Fruit fly (Drosophila melanogaster): ENCODE data around the gene CG15025.
A peak's percentile ranks its signal among the peaks of the same experiment; 100 is the strongest.

Gene CG15025

DNA sequence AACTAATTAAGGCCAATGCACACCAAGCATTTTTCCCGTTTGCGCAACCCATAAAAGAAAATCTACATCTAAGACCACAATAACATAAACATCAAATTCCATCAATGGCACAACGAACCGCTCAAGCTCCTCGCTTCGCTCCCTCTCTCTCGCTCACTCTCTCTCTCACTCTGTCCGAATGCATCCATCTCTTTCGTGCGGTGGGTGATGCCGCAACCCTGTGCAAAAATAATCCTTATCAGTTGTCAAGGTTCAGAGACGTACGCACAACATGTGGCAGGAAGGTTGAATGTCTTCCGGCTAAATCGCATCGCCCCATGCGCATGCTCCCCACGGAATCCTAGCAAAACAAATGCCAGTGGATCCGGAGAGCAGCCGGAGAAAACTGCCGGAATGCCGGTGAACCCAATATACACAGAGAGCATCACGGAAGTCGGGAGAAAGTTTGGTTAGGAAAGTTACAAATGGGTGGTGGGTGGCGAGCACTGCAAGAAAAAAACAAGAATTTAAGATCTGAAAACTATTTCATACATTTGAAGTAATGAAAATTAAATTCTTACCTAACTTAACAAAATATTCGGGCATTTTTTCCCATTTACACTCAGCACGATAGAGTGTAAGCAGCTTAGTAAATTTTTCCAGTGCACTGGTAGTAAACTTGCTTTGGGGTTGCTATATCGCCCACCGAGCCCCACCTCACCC, 7.9 kb upstream of the CG15025 start (continued):
- TF ChIP-seq CG30020 (tag; optimal IDR thresholded peaks at IDR 0.05) (no peak), trem (tag; optimal IDR thresholded peaks at IDR 0.05) (peak; percentile 56), repo (GFP tag; optimal IDR thresholded peaks at IDR 0.05) (peak; percentile 87), ara (GFP tag; IDR thresholded peaks at IDR 0.05) (peak; percentile 85), Drgx (GFP tag; IDR thresholded peaks at IDR 0.05) (peak; percentile 86), fu2 (GFP tag; optimal IDR thresholded peaks at IDR 0.05) (peak; percentile 86), Gsc (GFP tag; IDR thresholded peaks at IDR 0.05) (peak; percentile 72), CG7963 (GFP tag; IDR thresholded peaks at IDR 0.05; ENCODE audit: partially characterized antibody) (no peak), Antp (GFP tag; optimal IDR thresholded peaks at IDR 0.05) (peak; percentile 91), CG9215 (GFP tag; IDR thresholded peaks at IDR 0.05) (peak; percentile 93), grn (GFP tag; optimal IDR thresholded peaks at IDR 0.05) (peak; percentile 61), bsh (GFP tag; optimal IDR thresholded peaks at IDR 0.05) (peak in 1 of 2 experiments; percentile 94), aop (GFP tag; IDR thresholded peaks at IDR 0.05) (peak; percentile 68), vfl (GFP tag; optimal IDR thresholded peaks at IDR 0.05) (peak; percentile 81), lbe (GFP tag; optimal IDR thresholded peaks at IDR 0.05) (no peak), CG8388 (GFP tag; optimal IDR thresholded peaks at IDR 0.05) (peak; percentile 84), Hand (GFP tag; optimal IDR thresholded peaks at IDR 0.05) (peak; percentile 98), CG10565 (GFP tag; optimal IDR thresholded peaks at IDR 0.05) (peak; percentile 58), CG2889 (GFP tag; IDR thresholded peaks at IDR 0.05) (peak; percentile 90), ab (GFP tag; optimal IDR thresholded peaks at IDR 0.05) (peak; percentile 76), ranshi (GFP tag; IDR thresholded peaks at IDR 0.05) (peak; percentile 95), CG31365 (tag; optimal IDR thresholded peaks at IDR 0.05) (peak; percentile 89), Sry-δ (GFP tag; optimal IDR thresholded peaks at IDR 0.05) (peak; percentile 53), rib (GFP tag; IDR thresholded peaks at IDR 0.05) (peak; percentile 86), ind (GFP tag; optimal IDR thresholded peaks at IDR 0.05) (peak; percentile 95), zen (tag; optimal IDR thresholded peaks at IDR 0.05) (peak; percentile 71), CG31224 (GFP tag; IDR thresholded peaks at IDR 0.05) (peak; percentile 91), CG34376 (GFP tag; optimal IDR thresholded peaks at IDR 0.05) (peak; percentile 94), gt (GFP tag; IDR thresholded peaks at IDR 0.05) (peak; percentile 69), luna (GFP tag; optimal IDR thresholded peaks at IDR 0.05) (peak; percentile 61), Dip3 (GFP tag; optimal IDR thresholded peaks at IDR 0.05) (peak; percentile 82), tap (tag; optimal IDR thresholded peaks at IDR 0.05) (peak; percentile 87), cad (GFP tag; optimal IDR thresholded peaks at IDR 0.05) (no peak), zfh1 (GFP tag; IDR thresholded peaks at IDR 0.05) (peak; percentile 90), bcd (GFP tag; optimal IDR thresholded peaks at IDR 0.05) (peak; percentile 94), seq (GFP tag; IDR thresholded peaks at IDR 0.05) (peak; percentile 97), CG12155 (GFP tag; optimal IDR thresholded peaks at IDR 0.05) (peak; percentile 89), chn (GFP tag; optimal IDR thresholded peaks at IDR 0.05) (peak; percentile 80), CG15514 (GFP tag; optimal IDR thresholded peaks at IDR 0.05) (peak; percentile 93), fd102C (GFP tag; optimal IDR thresholded peaks at IDR 0.05) (no peak), CG12744 (GFP tag; optimal IDR thresholded peaks at IDR 0.05) (peak; percentile 67), CG7271 (tag; optimal IDR thresholded peaks at IDR 0.05) (peak; percentile 39), sc (optimal IDR thresholded peaks at IDR 0.05) (no peak), sc (GFP tag; optimal IDR thresholded peaks at IDR 0.05) (peak; percentile 80), tup (GFP tag; optimal IDR thresholded peaks at IDR 0.05) (peak; percentile 80), CG6689 (GFP tag; IDR thresholded peaks at IDR 0.05) (peak; percentile 94), slp2 (GFP tag; optimal IDR thresholded peaks at IDR 0.05) (peak; percentile 83), CG7786 (GFP tag; optimal IDR thresholded peaks at IDR 0.05) (peak; percentile 94), CG14710 (tag; optimal IDR thresholded peaks at IDR 0.05) (peak; percentile 74), CG10979 (tag; optimal IDR thresholded peaks at IDR 0.05) (peak; percentile 88), Aef1 (GFP tag; IDR thresholded peaks at IDR 0.05) (peak; percentile 95)

Measured in whole organism, embryonic.